Fruit fly (Drosophila melanogaster) whole organism, adult: ENCODE measurements around the gene Ptp61F.

Source experiments
- CG12768 ChIP-seq: fragments of 200-800 bp; sonication (Bioruptor generic); optimal IDR thresholded peaks from 2 replicates; lab custom pipeline; 2017; ENCODE audit warnings: missing biosample characterization, missing genetic modification characterization, mild to moderate bottlenecking, moderate library complexity, missing genetic modification reagents
- CG14711 ChIP-seq: fragments of 200-800 bp; sonication (Bioruptor generic); optimal IDR thresholded peaks from 2 replicates; lab custom pipeline; 2018; ENCODE audit warnings: missing biosample characterization, mild to moderate bottlenecking, missing genetic modification characterization, moderate library complexity
- CG1620 ChIP-seq: fragments of 200-800 bp; sonication (Bioruptor generic); optimal IDR thresholded peaks from 2 replicates; lab custom pipeline; 2016; ENCODE audit warnings: missing biosample characterization, missing genetic modification characterization
- CG33017 ChIP-seq: fragments of 200-800 bp; sonication (Bioruptor generic); optimal IDR thresholded peaks from 2 replicates; lab custom pipeline; 2018; ENCODE audit warnings: missing biosample characterization, mild to moderate bottlenecking, missing genetic modification characterization, moderate library complexity
- CG7101 ChIP-seq: fragments of 200-800 bp; sonication (Bioruptor generic); optimal IDR thresholded peaks from 2 replicates; lab custom pipeline; 2018; ENCODE audit warnings: missing biosample characterization, mild to moderate bottlenecking, missing genetic modification characterization, moderate library complexity
- cnc ChIP-seq, 2 experiments: fragments of >200 bp; optimal IDR thresholded peaks; 2 replicates each; lab custom pipeline; 2017
- kay ChIP-seq: fragments of 200-800 bp; sonication (Bioruptor generic); peaks from one replicate; lab custom pipeline; 2016; ENCODE audit warnings: missing biosample characterization, missing genetic modification characterization, borderline replicate concordance
- tj ChIP-seq: fragments of 200-800 bp; sonication (Bioruptor generic); optimal IDR thresholded peaks from 3 replicates; lab custom pipeline; 2017; ENCODE audit warnings: missing biosample characterization, mild to moderate bottlenecking, missing genetic modification characterization, moderate library complexity
- toe ChIP-seq: fragments of 200-800 bp; sonication (Bioruptor generic); optimal IDR thresholded peaks from 2 replicates; lab custom pipeline; 2016; ENCODE audit warnings: missing biosample characterization, missing genetic modification characterization

DNA sequence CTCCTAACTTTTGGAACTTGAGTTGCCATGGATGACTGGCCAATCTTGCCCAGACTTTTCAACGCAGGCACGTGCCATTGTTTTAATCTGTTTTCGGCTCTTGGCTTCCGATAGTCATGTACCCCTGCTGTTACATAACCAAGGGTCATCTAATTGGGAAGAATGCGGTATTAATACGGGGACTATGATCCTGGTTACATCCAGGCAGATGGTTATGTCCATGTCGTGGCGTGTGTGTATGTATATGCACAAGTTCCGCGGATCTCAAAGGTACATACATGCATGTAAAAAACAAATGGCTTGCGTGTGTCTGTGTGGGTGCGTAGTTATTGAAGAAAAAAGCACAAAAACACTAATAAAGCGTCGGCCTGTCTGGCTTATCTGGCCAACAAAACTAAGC is 20.7 kb upstream of the Ptp61F start:
- no peak for TF ChIP-seq CG12768 (GFP tag; lab: Kevin White, UChicago)
- TF ChIP-seq cnc (optimal IDR thresholded peaks at IDR 0.05; lab: Kevin White, UChicago) = no peak
- no peak for TF ChIP-seq CG33017
- no peak for TF ChIP-seq toe (GFP tag; lab: Kevin White, UChicago)
- TF ChIP-seq kay (GFP tag; lab: Kevin White, UChicago) = no peak
- no peak for TF ChIP-seq CG14711
- TF ChIP-seq tj (GFP tag; lab: Kevin White, UChicago) = no peak
- TF ChIP-seq CG7101 (tag; lab: Kevin White, UChicago) = no peak
- no peak for TF ChIP-seq CG1620 (GFP tag; lab: Kevin White, UChicago)
